Worm (Caenorhabditis elegans) whole organism, L1 larva: Measurements from ENCODE around the gene gadr-2.

Source experiments
- ama-1 ChIP-seq: fragments of 150-350 bp; optimal IDR thresholded peaks from 2 replicates; lab custom pipeline; 2014
- ces-1 ChIP-seq: fragments of 150-350 bp; optimal IDR thresholded peaks from 2 replicates; lab custom pipeline; 2014; ENCODE audit warnings: missing biosample characterization, missing genetic modification reagents, missing genetic modification characterization
- egl-27 ChIP-seq, 2 experiments: fragments of 150-350 bp in 1 of 2; sonication (generic microtip); optimal IDR thresholded peaks; 3 replicates each; lab custom pipeline; 2017 to 2018; ENCODE audit warnings: missing biosample characterization in 2 of 2, missing genetic modification characterization in 2 of 2, missing genetic modification reagents in 2 of 2
- lin-39 ChIP-seq: fragments of 150-350 bp; optimal IDR thresholded peaks from 2 replicates; lab custom pipeline; 2014; ENCODE audit warnings: missing biosample characterization, missing genetic modification reagents, missing genetic modification characterization
- nhr-12 ChIP-seq: sonication (generic microtip); optimal IDR thresholded peaks from 2 replicates; lab custom pipeline; 2017; ENCODE audit warnings: missing biosample characterization, missing genetic modification characterization

- TF ChIP-seq lin-39 (tag; lab: Kevin White, UChicago) (no peak), ama-1 (lab: Kevin White, UChicago) (no peak), ces-1 (no peak), nhr-12 (tag; lab: Kevin White, UChicago) (no peak), egl-27 (tag; optimal IDR thresholded peaks at IDR 0.05; lab: Kevin White, UChicago) (no peak)
Measured at ce11 chrIV:9469293-9469692, 15.6 kb downstream of the gadr-2 start.
